Fruit fly (Drosophila melanogaster): ENCODE measurements around the gene Prps.

Prps gene

DNA sequence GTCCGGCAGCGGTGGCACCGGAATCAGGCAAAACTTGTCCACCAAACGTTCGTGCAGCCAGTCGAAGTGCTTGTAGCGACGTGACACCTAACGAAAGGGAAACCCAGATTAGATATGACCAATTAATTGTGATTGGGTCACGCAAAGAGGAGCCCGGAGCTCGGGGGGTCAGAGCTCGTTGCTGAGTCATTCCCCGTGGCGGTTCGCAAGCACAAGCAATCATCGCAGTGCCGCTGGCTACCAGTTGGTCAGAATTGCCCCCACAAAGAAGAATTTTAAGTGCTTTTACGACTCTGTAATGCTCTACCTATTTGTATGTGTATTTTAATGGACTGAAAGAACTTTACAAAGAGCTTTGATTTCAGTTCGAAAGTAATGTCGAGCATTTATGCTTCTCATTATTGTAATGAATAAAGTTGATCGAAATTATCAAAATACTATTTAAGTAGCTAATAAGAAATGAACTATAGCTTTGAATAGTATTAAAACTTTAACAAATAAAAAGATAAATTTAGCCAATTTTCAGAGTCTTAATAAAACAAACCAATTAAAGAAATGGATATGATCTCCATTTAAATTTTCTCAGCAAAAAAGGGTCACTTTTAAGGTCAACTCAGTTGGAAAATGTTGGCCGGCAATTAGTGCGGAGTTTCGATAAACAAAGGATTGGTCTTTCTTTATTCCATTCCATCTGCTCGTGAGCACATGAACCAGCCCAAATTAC lies 15.7 kb upstream of the Prps start:
- no peak for TF ChIP-seq ato (GFP tag; IDR thresholded peaks at IDR 0.05; ENCODE audit: partially characterized antibody)
- TF ChIP-seq D19A (tag; optimal IDR thresholded peaks at IDR 0.05): peak; percentile 71
- TF ChIP-seq mirr (GFP tag; optimal IDR thresholded peaks at IDR 0.05): peak; percentile 2
- TF ChIP-seq fru (optimal IDR thresholded peaks at IDR 0.05): no peak
- TF ChIP-seq sens-2 (GFP tag; IDR thresholded peaks at IDR 0.05): no peak
- TF ChIP-seq row (GFP tag; IDR thresholded peaks at IDR 0.05): peak; percentile 45
- peak; percentile 46; the same call in 1 of the 2 replicates for TF ChIP-seq crol (GFP tag; IDR thresholded peaks at IDR 0.05)
- no peak for TF ChIP-seq nerfin-1 (tag; optimal IDR thresholded peaks at IDR 0.05)
- TF ChIP-seq sug (tag; optimal IDR thresholded peaks at IDR 0.05): peak; percentile 63
- TF ChIP-seq kay (GFP tag; optimal IDR thresholded peaks at IDR 0.05): peak; percentile 7
- no peak for TF ChIP-seq HmgZ (tag; optimal IDR thresholded peaks at IDR 0.05)
- TF ChIP-seq sens (GFP tag): peak; percentile 66
- TF ChIP-seq CG10274 (GFP tag; optimal IDR thresholded peaks at IDR 0.05): peak; percentile 35
- no peak for TF ChIP-seq psq (GFP tag; optimal IDR thresholded peaks at IDR 0.05)
- TF ChIP-seq CG31365 (tag; optimal IDR thresholded peaks at IDR 0.05): no peak
- no peak for TF ChIP-seq NFAT (GFP tag; IDR thresholded peaks at IDR 0.05)
- no peak for TF ChIP-seq slbo (GFP tag; IDR thresholded peaks at IDR 0.05)
- TF ChIP-seq Neu2 (GFP tag; optimal IDR thresholded peaks at IDR 0.05; ENCODE audit: borderline replicate concordance): no peak
- TF ChIP-seq Atf-2 (GFP tag; optimal IDR thresholded peaks at IDR 0.05): no peak
- TF ChIP-seq Hr78 (GFP tag; optimal IDR thresholded peaks at IDR 0.05): peak in 1 of 2 experiments; percentile 89
- TF ChIP-seq exex (tag; optimal IDR thresholded peaks at IDR 0.05): peak; percentile 31
- peak; percentile 1 for TF ChIP-seq sd (tag; optimal IDR thresholded peaks at IDR 0.05)
- TF ChIP-seq gt (GFP tag; IDR thresholded peaks at IDR 0.05): no peak
- TF ChIP-seq unc-4 (GFP tag; IDR thresholded peaks at IDR 0.05; ENCODE audit: partially characterized antibody): no peak
- no peak for TF ChIP-seq Bteb2 (GFP tag; optimal IDR thresholded peaks at IDR 0.05)
- TF ChIP-seq fd64A (GFP tag; optimal IDR thresholded peaks at IDR 0.05): no peak
- TF ChIP-seq CG8290 (GFP tag; optimal IDR thresholded peaks at IDR 0.05): no peak
- TF ChIP-seq CG8290 (tag; optimal IDR thresholded peaks at IDR 0.05): no peak
- TF ChIP-seq GATAe (GFP tag; conservative IDR thresholded peaks at IDR 0.05): peak; percentile 26; the same call in 1 of the 2 replicates
- TF ChIP-seq CG12219 (GFP tag; optimal IDR thresholded peaks at IDR 0.05): no peak
- TF ChIP-seq Deaf1 (tag; optimal IDR thresholded peaks at IDR 0.05): no peak
- no peak for TF ChIP-seq CG15073 (GFP tag; optimal IDR thresholded peaks at IDR 0.05)

DNA sequence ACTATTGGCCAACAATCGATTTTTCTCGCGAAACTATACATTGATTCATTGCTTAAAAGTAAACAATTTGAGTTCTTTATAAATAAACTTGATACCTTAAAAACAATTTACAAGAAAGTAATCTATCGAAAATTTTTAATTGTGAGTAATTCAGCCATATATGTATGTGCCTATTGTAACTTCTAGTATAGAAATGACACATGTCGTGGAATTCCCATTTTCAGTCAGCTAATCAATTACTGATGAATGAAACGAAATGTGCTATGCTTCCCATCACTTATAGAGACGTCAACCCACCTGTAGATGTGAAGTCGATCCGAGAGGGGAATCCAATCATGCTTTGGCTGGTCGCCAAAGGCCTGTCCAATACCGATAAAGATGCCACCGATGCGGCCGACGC lies 14.7 kb upstream of the Prps start:
- TF ChIP-seq tx (GFP tag; optimal IDR thresholded peaks at IDR 0.05): no peak
- no peak for TF ChIP-seq h (optimal IDR thresholded peaks at IDR 0.05)
- no peak for TF ChIP-seq schlank (tag; optimal IDR thresholded peaks at IDR 0.05)
- TF ChIP-seq CG1832 (GFP tag; optimal IDR thresholded peaks at IDR 0.05): no peak
- no peak for TF ChIP-seq Hr39 (optimal IDR thresholded peaks at IDR 0.05)
- no peak for TF ChIP-seq rib (GFP tag; IDR thresholded peaks at IDR 0.05)
- no peak for TF ChIP-seq gcm2 (GFP tag; optimal IDR thresholded peaks at IDR 0.05)
- no peak for TF ChIP-seq ara (GFP tag; IDR thresholded peaks at IDR 0.05)
- TF ChIP-seq maf-S (GFP tag; optimal IDR thresholded peaks at IDR 0.05): no peak
- TF ChIP-seq CG1792 (GFP tag; optimal IDR thresholded peaks at IDR 0.05): no peak
- TF ChIP-seq chn (GFP tag; optimal IDR thresholded peaks at IDR 0.05): no peak
- no peak for TF ChIP-seq nerfin-1 (tag; optimal IDR thresholded peaks at IDR 0.05)
- TF ChIP-seq CG8281 (tag; optimal IDR thresholded peaks at IDR 0.05): no peak
- TF ChIP-seq Meics (GFP tag; optimal IDR thresholded peaks at IDR 0.05): no peak
- no peak for TF ChIP-seq Mes4 (GFP tag; optimal IDR thresholded peaks at IDR 0.05)
- TF ChIP-seq Sox102F (GFP tag; optimal IDR thresholded peaks at IDR 0.05): no peak
- no peak for TF ChIP-seq gro (GFP tag; optimal IDR thresholded peaks at IDR 0.05)
- no peak for TF ChIP-seq Drgx (GFP tag; IDR thresholded peaks at IDR 0.05)
- TF ChIP-seq CG13296 (GFP tag; optimal IDR thresholded peaks at IDR 0.05): no peak
- no peak for TF ChIP-seq crp (GFP tag; optimal IDR thresholded peaks at IDR 0.05)

Measured in whole organism, embryonic.